Fruit fly (Drosophila melanogaster) whole organism, prepupa: ENCODE data around the gene CG10510.
A peak's percentile ranks its signal among the peaks of the same experiment; 100 is the strongest.

Experiments
- CG10631 ChIP-seq: fragments of 200-800 bp; sonication (Bioruptor generic); optimal IDR thresholded peaks from 2 replicates; lab custom pipeline; 2016; ENCODE audit warnings: missing biosample characterization, missing genetic modification characterization
- CG10669 ChIP-seq: fragments of 200-800 bp; sonication (Bioruptor generic); optimal IDR thresholded peaks from 3 replicates; lab custom pipeline; 2018; ENCODE audit warnings: missing biosample characterization, mild to moderate bottlenecking, missing genetic modification characterization, moderate library complexity
- CG11294 ChIP-seq: fragments of 200-800 bp; sonication (Bioruptor generic); IDR thresholded peaks from 2 replicates; pipeline ENCODE4 v1.3.6; 2022; ENCODE audit warnings: missing biosample characterization, missing genetic modification characterization
- CG11762 ChIP-seq: fragments of 200-800 bp; sonication (Bioruptor generic); optimal IDR thresholded peaks from 3 replicates; lab custom pipeline; 2016; ENCODE audit warnings: missing biosample characterization, missing genetic modification characterization; ENCODE audit not compliant: insufficient read depth
- CG11902 ChIP-seq: fragments of 200-800 bp; sonication (Bioruptor generic); optimal IDR thresholded peaks from 3 replicates; lab custom pipeline; 2016; ENCODE audit warnings: missing biosample characterization, missing genetic modification characterization
- CG15336 ChIP-seq: fragments of 200-800 bp; sonication (Bioruptor generic); IDR thresholded peaks from 2 replicates; pipeline ENCODE4 v1.3.6; 2022; ENCODE audit warnings: missing biosample characterization, missing genetic modification characterization
- CG1621 ChIP-seq: fragments of 200-800 bp; sonication (Bioruptor generic); optimal IDR thresholded peaks from 3 replicates; lab custom pipeline; 2018; ENCODE audit warnings: missing biosample characterization, mild to moderate bottlenecking, missing genetic modification characterization
- CG31627 ChIP-seq: fragments of 200-800 bp; sonication (Bioruptor generic); optimal IDR thresholded peaks from 3 replicates; lab custom pipeline; 2016; ENCODE audit warnings: missing biosample characterization, missing genetic modification characterization
- CG32006 ChIP-seq: fragments of 200-800 bp; sonication (Bioruptor generic); optimal IDR thresholded peaks from 3 replicates; lab custom pipeline; 2017; ENCODE audit warnings: missing biosample characterization, mild to moderate bottlenecking, missing genetic modification characterization
- CG34406 ChIP-seq: fragments of 200-800 bp; sonication (Bioruptor generic); optimal IDR thresholded peaks from 3 replicates; lab custom pipeline; 2016; ENCODE audit warnings: missing biosample characterization, missing genetic modification characterization
- CG3919 ChIP-seq: fragments of 200-800 bp; sonication (Bioruptor generic); optimal IDR thresholded peaks from 3 replicates; lab custom pipeline; 2016; ENCODE audit warnings: missing biosample characterization, missing genetic modification characterization
- CG4318 ChIP-seq: fragments of 200-800 bp; sonication (Bioruptor generic); optimal IDR thresholded peaks from 3 replicates; lab custom pipeline; 2017; ENCODE audit warnings: missing biosample characterization, mild to moderate bottlenecking, missing genetic modification characterization
- CG6163 ChIP-seq: fragments of 200-800 bp; sonication (Bioruptor generic); IDR thresholded peaks from 3 replicates; pipeline ENCODE4 v1.3.6; 2022; ENCODE audit warnings: missing biosample characterization, missing genetic modification characterization
- CG6792 ChIP-seq: fragments of 200-800 bp; sonication (Bioruptor generic); optimal IDR thresholded peaks from 3 replicates; lab custom pipeline; 2016; ENCODE audit warnings: missing biosample characterization, missing genetic modification characterization
- CG6808 ChIP-seq: fragments of 200-800 bp; sonication (Bioruptor generic); optimal IDR thresholded peaks from 3 replicates; lab custom pipeline; 2017; ENCODE audit warnings: missing biosample characterization, missing genetic modification characterization, mild to moderate bottlenecking, moderate library complexity, missing genetic modification reagents
- CG6854 ChIP-seq: fragments of 200-800 bp; sonication (Bioruptor generic); optimal IDR thresholded peaks from 2 replicates; lab custom pipeline; 2017; ENCODE audit warnings: missing biosample characterization, mild to moderate bottlenecking, missing genetic modification characterization
- CG7368 ChIP-seq: fragments of 200-800 bp; sonication (Bioruptor generic); optimal IDR thresholded peaks from 3 replicates; lab custom pipeline; 2016; ENCODE audit warnings: missing biosample characterization, missing genetic modification characterization
- CG8119 ChIP-seq: fragments of 200-800 bp; sonication (Bioruptor generic); IDR thresholded peaks from 3 replicates; pipeline ENCODE4 v1.3.6; 2022; ENCODE audit warnings: missing biosample characterization, missing genetic modification characterization
- CG8319 ChIP-seq: fragments of 200-800 bp; sonication (Bioruptor generic); optimal IDR thresholded peaks from 3 replicates; lab custom pipeline; 2016; ENCODE audit warnings: missing biosample characterization, missing genetic modification characterization
- CG8632 ChIP-seq: fragments of 200-800 bp; sonication (Bioruptor generic); optimal IDR thresholded peaks from 3 replicates; lab custom pipeline; 2016; ENCODE audit warnings: missing biosample characterization, missing genetic modification characterization
- CG9139 ChIP-seq: fragments of 200-800 bp; sonication (Bioruptor generic); optimal IDR thresholded peaks from 3 replicates; lab custom pipeline; 2017; ENCODE audit warnings: missing biosample characterization, mild to moderate bottlenecking, missing genetic modification characterization
- Eip78C ChIP-seq: fragments of 200-800 bp; sonication (Bioruptor generic); peaks from one replicate; lab custom pipeline; 2016; ENCODE audit warnings: missing biosample characterization, missing genetic modification characterization
- Eip93F ChIP-seq: fragments of 200-800 bp; sonication (Bioruptor generic); optimal IDR thresholded peaks from 2 replicates; lab custom pipeline; 2016; ENCODE audit warnings: missing biosample characterization, mild to moderate bottlenecking, missing genetic modification characterization
- Ets21C ChIP-seq: fragments of 200-800 bp; sonication (Bioruptor generic); optimal IDR thresholded peaks from 3 replicates; lab custom pipeline; 2016; ENCODE audit warnings: missing biosample characterization, missing genetic modification characterization
- Ets96B ChIP-seq: fragments of 200-800 bp; optimal IDR thresholded peaks from 2 replicates; lab custom pipeline; 2019; ENCODE audit warnings: missing biosample characterization, mild to moderate bottlenecking, missing genetic modification characterization, moderate library complexity
- Gug ChIP-seq: fragments of 200-800 bp; sonication (Bioruptor generic); IDR thresholded peaks from 2 replicates; pipeline ENCODE4 v1.3.6; 2022; ENCODE audit warnings: missing biosample characterization, missing genetic modification characterization
- Hr38 ChIP-seq: sonication (Bioruptor generic); optimal IDR thresholded peaks from 2 replicates; lab custom pipeline; 2016; ENCODE audit warnings: missing biosample characterization, missing genetic modification characterization
- Hr39 ChIP-seq: fragments of 200-800 bp; sonication (Bioruptor generic); optimal IDR thresholded peaks from 2 replicates; lab custom pipeline; 2016; ENCODE audit warnings: missing biosample characterization, missing genetic modification characterization
- Hr4 ChIP-seq: fragments of 200-800 bp; sonication (Bioruptor generic); optimal IDR thresholded peaks from 3 replicates; lab custom pipeline; 2016; ENCODE audit warnings: missing biosample characterization, missing genetic modification characterization
- Lpt ChIP-seq: fragments of 200-800 bp; sonication (Bioruptor generic); optimal IDR thresholded peaks from 3 replicates; lab custom pipeline; 2016; ENCODE audit warnings: missing biosample characterization, missing genetic modification characterization
- OdsH ChIP-seq: fragments of 200-800 bp; sonication (Bioruptor generic); optimal IDR thresholded peaks from 3 replicates; lab custom pipeline; 2016; ENCODE audit warnings: missing biosample characterization, missing genetic modification characterization
- Smox ChIP-seq: fragments of 200-800 bp; sonication (Bioruptor generic); optimal IDR thresholded peaks from 3 replicates; lab custom pipeline; 2016; ENCODE audit warnings: missing biosample characterization, missing genetic modification characterization
- Sox102F ChIP-seq: fragments of 200-800 bp; sonication (Bioruptor generic); optimal IDR thresholded peaks from 2 replicates; lab custom pipeline; 2016; ENCODE audit warnings: missing biosample characterization, mild to moderate bottlenecking, missing genetic modification characterization
- Sox14 ChIP-seq: fragments of 200-800 bp; sonication (Bioruptor generic); optimal IDR thresholded peaks from 3 replicates; lab custom pipeline; 2016; ENCODE audit warnings: missing biosample characterization, missing genetic modification characterization
- Sox15 ChIP-seq: fragments of 200-800 bp; sonication (Bioruptor generic); optimal IDR thresholded peaks from 3 replicates; lab custom pipeline; 2016; ENCODE audit warnings: missing biosample characterization, missing genetic modification characterization
- acj6 ChIP-seq: fragments of 200-800 bp; sonication (Bioruptor generic); optimal IDR thresholded peaks from 3 replicates; lab custom pipeline; 2016; ENCODE audit warnings: missing biosample characterization, missing genetic modification characterization
- dac ChIP-seq: fragments of 200-800 bp; sonication (Bioruptor generic); optimal IDR thresholded peaks from 2 replicates; lab custom pipeline; 2017; ENCODE audit warnings: missing biosample characterization, mild to moderate bottlenecking, missing genetic modification characterization
- eg ChIP-seq: fragments of 200-800 bp; sonication (Bioruptor generic); IDR thresholded peaks from 3 replicates; pipeline ENCODE4 v1.3.6; 2022; ENCODE audit warnings: missing biosample characterization, missing genetic modification characterization
- esn ChIP-seq: fragments of 200-800 bp; sonication (Bioruptor generic); optimal IDR thresholded peaks from 2 replicates; lab custom pipeline; 2016; ENCODE audit warnings: missing biosample characterization, mild to moderate bottlenecking, missing genetic modification characterization, moderate library complexity
- fd59A ChIP-seq: fragments of 200-800 bp; sonication (Bioruptor generic); optimal IDR thresholded peaks from 2 replicates; lab custom pipeline; 2017; ENCODE audit warnings: missing biosample characterization, mild to moderate bottlenecking, missing genetic modification characterization, missing genetic modification reagents
- fkh ChIP-seq: fragments of 200-800 bp; sonication (Bioruptor generic); optimal IDR thresholded peaks from 3 replicates; lab custom pipeline; 2017; ENCODE audit warnings: missing biosample characterization, mild to moderate bottlenecking, missing genetic modification characterization, moderate library complexity
- lz ChIP-seq: fragments of 200-800 bp; sonication (Bioruptor generic); optimal IDR thresholded peaks from 3 replicates; lab custom pipeline; 2016; ENCODE audit warnings: missing biosample characterization, missing genetic modification characterization
- net ChIP-seq: fragments of 200-800 bp; sonication (Bioruptor generic); optimal IDR thresholded peaks from 3 replicates; lab custom pipeline; 2016; ENCODE audit warnings: missing biosample characterization, missing genetic modification characterization
- pdm3 ChIP-seq: fragments of 200-800 bp; sonication (Bioruptor generic); optimal IDR thresholded peaks from 3 replicates; lab custom pipeline; 2016; ENCODE audit warnings: missing biosample characterization, missing genetic modification characterization
- ss ChIP-seq, 2 experiments: fragments of 200-800 bp; sonication (Bioruptor generic); optimal IDR thresholded peaks; 2 replicates in 1 of 2; 3 replicates in 1 of 2; lab custom pipeline; 2017 to 2018; ENCODE audit warnings: mild to moderate bottlenecking in 2 of 2, missing biosample characterization in 2 of 2, missing genetic modification characterization in 2 of 2, moderate library complexity in 1 of 2
- svp ChIP-seq: fragments of 200-800 bp; sonication (Bioruptor generic); peaks from one replicate; lab custom pipeline; 2016; ENCODE audit warnings: missing biosample characterization, missing genetic modification characterization
- topi ChIP-seq: fragments of 200-800 bp; sonication (Bioruptor generic); optimal IDR thresholded peaks from 3 replicates; lab custom pipeline; 2016; ENCODE audit warnings: missing biosample characterization, missing genetic modification characterization
- vri ChIP-seq: fragments of 200-800 bp; sonication (Bioruptor generic); optimal IDR thresholded peaks from 3 replicates; lab custom pipeline; 2016; ENCODE audit warnings: missing biosample characterization, mild to moderate bottlenecking, missing genetic modification characterization

The CG10510 gene

dm6 chr3L:21200587-21200986 is 9.3 kb downstream of the CG10510 start (continued):
- TF ChIP-seq CG6854 (GFP tag; lab: Kevin White, UChicago) (no peak), Hr39 (GFP tag; lab: Kevin White, UChicago) (no peak), acj6 (no peak), Lpt (GFP tag; lab: Kevin White, UChicago) (no peak), topi (GFP tag; lab: Kevin White, UChicago) (no peak), CG10669 (GFP tag; lab: Kevin White, UChicago) (peak; percentile 4), OdsH (GFP tag; lab: Kevin White, UChicago) (peak; percentile 29), CG6163 (no peak), CG8119 (GFP tag; lab: Robert Waterston, UW) (peak; percentile 49; the same call in 2 of the 3 replicates), svp (GFP tag; lab: Kevin White, UChicago) (peak; percentile 96), Ets21C (GFP tag; lab: Kevin White, UChicago) (no peak), CG6808 (peak; percentile 4), CG11762 (GFP tag; lab: Kevin White, UChicago) (no peak), CG3919 (no peak), fkh (GFP tag; lab: Kevin White, UChicago) (no peak), CG11902 (GFP tag; lab: Kevin White, UChicago) (no peak), CG8319 (GFP tag; lab: Kevin White, UChicago) (no peak), vri (GFP tag; lab: Kevin White, UChicago) (no peak), CG4318 (GFP tag; lab: Kevin White, UChicago) (peak; percentile 5), CG8632 (no peak), eg (GFP tag; lab: Robert Waterston, UW) (peak; percentile 26; the same call in 1 of the 3 replicates), dac (GFP tag; lab: Kevin White, UChicago) (no peak), CG7368 (GFP tag; lab: Kevin White, UChicago) (no peak), lz (GFP tag; lab: Kevin White, UChicago) (no peak), Sox15 (GFP tag; lab: Kevin White, UChicago) (no peak)

dm6 chr3L:21196563-21196962 is 13.3 kb downstream of the CG10510 start, which contains the start of the genes Targ3 and park:
Gene Targ3, plus strand, starts transcription at chr3L:21196831.
Gene park, minus strand, starts transcription at chr3L:21196853.
- TF ChIP-seq dac (GFP tag; lab: Kevin White, UChicago) (no peak), CG4318 (GFP tag; lab: Kevin White, UChicago) (no peak), lz (GFP tag; lab: Kevin White, UChicago) (peak; percentile 7), fkh (GFP tag; lab: Kevin White, UChicago) (peak; percentile 100), CG8632 (no peak), Sox15 (GFP tag; lab: Kevin White, UChicago) (no peak), Smox (GFP tag; lab: Kevin White, UChicago) (peak; percentile 24), Gug (GFP tag; lab: Robert Waterston, UW) (no peak), Sox14 (GFP tag; lab: Kevin White, UChicago) (peak; percentile 40), topi (GFP tag; lab: Kevin White, UChicago) (no peak), CG1621 (tag; lab: Kevin White, UChicago) (no peak), CG6808 (no peak), CG8119 (GFP tag; lab: Robert Waterston, UW) (no peak), ss (GFP tag; optimal IDR thresholded peaks at IDR 0.05; lab: Kevin White, UChicago) (no peak), Sox102F (GFP tag; lab: Kevin White, UChicago) (peak; percentile 30), pdm3 (GFP tag; lab: Kevin White, UChicago) (peak; percentile 31), esn (peak; percentile 54), Hr4 (GFP tag; lab: Kevin White, UChicago) (peak; percentile 13), CG11762 (GFP tag; lab: Kevin White, UChicago) (no peak), CG9139 (GFP tag; lab: Kevin White, UChicago) (no peak), CG7368 (GFP tag; lab: Kevin White, UChicago) (no peak), Ets21C (GFP tag; lab: Kevin White, UChicago) (no peak), CG10631 (peak; percentile 20), net (GFP tag; lab: Kevin White, UChicago) (peak; percentile 31), CG15336 (GFP tag; lab: Robert Waterston, UW) (no peak), fd59A (GFP tag; lab: Kevin White, UChicago) (no peak), CG6792 (GFP tag; lab: Kevin White, UChicago) (no peak), eg (GFP tag; lab: Robert Waterston, UW) (no peak), OdsH (GFP tag; lab: Kevin White, UChicago) (peak; percentile 31), CG32006 (GFP tag; lab: Kevin White, UChicago) (peak; percentile 1), CG6854 (GFP tag; lab: Kevin White, UChicago) (no peak), CG6163 (peak; percentile 12; the same call in 1 of the 3 replicates), Eip93F (GFP tag; lab: Kevin White, UChicago) (no peak), CG11294 (GFP tag; lab: Robert Waterston, UW) (no peak), CG31627 (GFP tag; lab: Kevin White, UChicago) (peak; percentile 68), CG8319 (GFP tag; lab: Kevin White, UChicago) (no peak), Ets96B (no peak), Eip78C (GFP tag; lab: Kevin White, UChicago) (peak; percentile 33), CG34406 (GFP tag; lab: Kevin White, UChicago) (peak; percentile 25), Hr38 (GFP tag; lab: Kevin White, UChicago) (no peak), Hr39 (GFP tag; lab: Kevin White, UChicago) (peak; percentile 56)
